Worm (Caenorhabditis elegans) whole organism, dauer: ENCODE measurements around the gene clec-173.
"Not testable (repeated sequence)": the region's sequence is repeated elsewhere in the genome, so short reads cannot be mapped to it uniquely, and the experiment has no call there.

Source experiments
- unc-62 ChIP-seq: sonication (generic microtip); optimal IDR thresholded peaks from 2 replicates; lab custom pipeline; 2017; ENCODE audit warnings: missing biosample characterization, missing genetic modification reagents, missing genetic modification characterization

The clec-173 gene

DNA sequence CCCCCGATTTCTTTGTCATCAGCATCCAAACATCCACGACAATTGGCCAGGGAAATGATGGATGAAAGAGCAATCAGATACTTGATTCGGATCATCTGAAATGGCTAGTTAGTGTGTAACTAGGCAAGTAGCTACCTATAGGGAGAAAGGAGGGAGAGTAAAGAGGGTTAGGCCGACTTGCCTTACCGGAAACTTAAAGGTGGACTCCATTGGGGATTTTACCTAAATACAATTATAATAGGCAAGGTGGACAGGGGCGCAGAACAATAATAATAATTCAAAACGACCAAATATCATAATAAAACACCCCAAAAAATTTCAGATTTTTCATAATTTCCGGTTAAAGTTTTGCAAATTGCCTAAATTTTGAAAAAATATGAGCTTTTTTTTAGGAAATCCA, at the start of gene clec-173:
Gene clec-173 (minus strand): TSS at position 101 of the 400 bp plus-strand sequence.
- TF ChIP-seq unc-62 (GFP tag; lab: Kevin White, UChicago), result no peak

DNA sequence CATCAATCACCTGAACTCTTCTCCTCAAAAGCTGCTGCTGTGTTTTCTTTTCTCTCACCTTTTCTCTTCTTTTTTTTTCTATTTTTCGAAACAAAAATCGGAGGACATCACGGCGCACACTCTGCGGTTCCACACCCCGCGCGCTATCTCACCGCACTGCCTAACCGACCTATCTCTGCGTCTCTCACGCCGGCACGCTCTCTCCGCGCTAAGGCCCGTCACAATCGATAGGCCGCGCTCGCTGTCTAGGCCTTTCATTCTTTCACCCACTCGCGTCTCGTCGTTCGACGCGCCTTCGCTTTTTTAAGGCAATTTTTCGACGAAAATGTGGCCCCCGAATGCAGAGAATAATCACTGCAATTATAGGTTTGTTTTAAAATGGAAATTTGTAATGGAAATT, 43.8 kb upstream of the clec-173 start, which contains the start of gene zip-11:
Gene zip-11 (plus strand): TSS at position 34 of the 400 bp plus-strand sequence.
- no peak for TF ChIP-seq unc-62 (GFP tag; lab: Kevin White, UChicago)

DNA sequence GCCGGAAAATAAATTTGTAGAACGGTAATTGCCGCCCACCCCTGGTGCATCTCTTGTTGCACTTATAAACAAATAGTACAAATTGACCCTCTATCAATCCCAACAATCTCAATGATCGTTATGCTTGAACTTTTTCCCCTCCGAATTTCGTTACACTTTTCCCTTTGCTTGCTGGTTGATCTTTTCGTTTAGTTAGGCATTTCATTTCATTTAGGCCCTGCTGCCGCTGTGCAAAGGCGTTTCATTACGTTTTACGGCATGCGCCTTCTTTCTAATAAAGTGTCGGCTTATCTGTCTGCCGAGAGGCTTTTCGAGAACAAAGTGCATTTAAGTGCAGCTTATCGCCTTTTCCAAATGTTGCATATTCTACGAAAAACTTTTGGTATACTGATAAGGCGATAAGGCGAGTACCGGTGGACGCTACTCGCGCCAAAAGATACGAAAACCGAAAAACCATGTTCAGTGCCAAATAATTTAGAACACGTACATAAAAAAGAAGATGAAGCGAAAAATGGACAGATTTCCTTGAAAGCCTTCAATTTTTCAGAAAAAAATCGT, 43.3 kb upstream of the clec-173 start:
- TF ChIP-seq unc-62 (GFP tag; lab: Kevin White, UChicago), result no peak

DNA sequence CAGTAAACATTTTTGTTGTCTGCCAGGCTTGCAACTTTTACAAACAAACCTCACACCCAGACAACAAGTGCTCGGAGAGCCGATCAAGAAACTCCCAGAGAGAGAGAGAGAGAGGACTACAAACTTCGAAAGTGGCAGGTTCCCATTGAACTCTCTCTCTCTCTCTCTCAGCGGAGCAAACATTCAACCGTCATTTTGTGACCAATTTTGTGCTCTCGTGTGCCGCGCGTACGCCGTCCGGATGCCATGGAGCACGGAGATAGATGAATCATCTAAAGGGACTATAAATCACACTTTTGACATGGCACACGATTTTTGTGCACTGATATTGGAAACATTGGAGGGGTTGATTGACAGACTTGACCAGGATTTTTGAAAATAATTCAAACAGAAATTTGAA, 41.4 kb upstream of the clec-173 start:
- no peak for TF ChIP-seq unc-62 (GFP tag; lab: Kevin White, UChicago)

DNA sequence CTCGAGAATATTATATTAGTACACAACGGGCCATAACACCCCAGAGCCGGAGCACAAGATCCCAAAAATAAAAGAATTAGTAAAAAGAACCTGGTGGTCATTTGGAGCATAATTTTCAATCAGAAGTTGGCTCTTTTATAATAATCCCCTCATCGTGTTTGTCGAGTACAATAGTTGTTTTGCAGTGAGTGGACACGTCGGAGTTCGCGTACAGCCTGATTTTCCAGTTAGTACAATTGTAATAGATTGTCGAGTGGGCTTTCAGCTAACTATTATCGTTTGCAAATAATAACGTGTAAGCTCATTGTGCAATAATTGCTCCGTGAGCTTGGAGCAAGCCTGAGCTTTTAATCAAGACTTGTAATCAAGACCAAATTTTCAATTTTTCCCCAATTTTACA, 40.0 kb upstream of the clec-173 start, which contains the start of gene W08E12.9:
Gene W08E12.9 (minus strand): TSS at position 101 of the 400 bp plus-strand sequence.
- no peak for TF ChIP-seq unc-62 (GFP tag; lab: Kevin White, UChicago)

DNA sequence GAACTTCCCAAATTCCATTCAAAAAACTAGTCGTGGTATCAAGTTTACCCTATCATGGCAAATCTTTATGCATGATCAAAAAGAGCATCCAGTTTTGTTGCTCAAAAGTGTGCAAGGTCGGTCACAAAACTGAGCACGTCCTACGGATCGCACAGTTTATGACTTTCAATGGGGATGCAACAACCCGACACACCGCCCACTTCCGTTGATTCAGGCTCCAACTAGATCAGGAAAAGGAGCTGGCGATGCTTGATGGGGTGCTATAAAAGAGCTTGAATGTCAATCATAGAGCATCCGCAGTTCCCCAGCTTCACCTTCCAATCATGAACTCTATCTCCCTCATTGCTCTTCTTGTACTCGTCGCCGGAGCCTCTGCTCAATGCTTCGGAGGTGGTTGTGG, 38.1 kb upstream of the clec-173 start, which contains the start of gene W08E12.2:
Gene W08E12.2 (plus strand): TSS at position 301 of the 400 bp plus-strand sequence.
- no peak for TF ChIP-seq unc-62 (GFP tag; lab: Kevin White, UChicago)

DNA sequence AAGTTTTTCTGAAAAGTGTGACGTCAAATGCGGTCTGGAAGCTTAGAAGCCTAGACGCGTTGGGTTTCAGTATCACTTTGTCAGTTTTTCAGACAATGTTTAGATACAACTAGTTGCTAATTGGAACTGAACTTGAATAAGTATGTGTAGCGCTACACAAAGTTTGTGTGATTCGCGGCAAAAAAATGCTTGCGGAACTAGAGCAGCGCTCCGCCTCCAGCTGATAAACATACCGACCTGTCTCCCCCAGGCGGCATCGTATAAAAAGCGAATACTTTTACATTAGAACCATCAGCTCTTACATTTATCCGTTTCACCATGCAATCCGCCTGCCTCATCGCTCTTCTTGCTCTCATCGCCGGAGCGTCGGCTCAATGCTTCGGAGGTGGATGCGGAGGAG, 36.2 kb upstream of the clec-173 start, which contains the start of gene idpp-12:
Gene idpp-12 (plus strand): TSS at position 301 of the 400 bp plus-strand sequence.
- not testable (repeated sequence) for TF ChIP-seq unc-62 (GFP tag; lab: Kevin White, UChicago)

DNA sequence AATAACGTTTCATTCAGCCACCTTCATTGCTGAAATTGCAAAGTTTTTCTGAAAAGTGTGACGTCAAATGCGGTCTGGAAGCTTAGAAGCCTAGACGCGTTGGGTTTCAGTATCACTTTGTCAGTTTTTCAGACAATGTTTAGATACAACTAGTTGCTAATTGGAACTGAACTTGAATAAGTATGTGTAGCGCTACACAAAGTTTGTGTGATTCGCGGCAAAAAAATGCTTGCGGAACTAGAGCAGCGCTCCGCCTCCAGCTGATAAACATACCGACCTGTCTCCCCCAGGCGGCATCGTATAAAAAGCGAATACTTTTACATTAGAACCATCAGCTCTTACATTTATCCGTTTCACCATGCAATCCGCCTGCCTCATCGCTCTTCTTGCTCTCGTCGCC, 34.6 kb upstream of the clec-173 start, which contains the start of gene W08E12.4:
Gene W08E12.4 (plus strand): TSS at position 301 of the 400 bp plus-strand sequence.
- TF ChIP-seq unc-62 (GFP tag; lab: Kevin White, UChicago), result not testable (repeated sequence)

DNA sequence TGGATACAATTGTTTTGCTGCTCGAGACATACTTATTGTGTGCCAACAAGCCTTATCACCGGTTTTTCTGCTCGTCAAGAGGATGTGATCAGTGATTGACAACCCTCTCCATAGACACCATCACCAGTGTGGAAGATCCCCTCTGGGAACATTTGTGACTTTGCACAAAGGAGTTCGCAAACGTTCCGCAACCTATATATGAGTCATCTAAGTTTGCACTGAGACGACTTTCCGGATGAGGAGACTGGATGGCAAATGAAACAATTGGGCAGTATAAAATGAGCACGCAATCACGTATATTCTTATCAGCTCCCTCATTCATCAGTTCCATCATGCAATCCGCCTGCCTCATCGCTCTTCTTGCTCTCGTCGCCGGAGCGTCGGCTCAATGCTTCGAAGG, 33.0 kb upstream of the clec-173 start, which contains the start of gene W08E12.5:
Gene W08E12.5 (plus strand): TSS at position 301 of the 400 bp plus-strand sequence.
- TF ChIP-seq unc-62 (GFP tag; lab: Kevin White, UChicago), result no peak

DNA sequence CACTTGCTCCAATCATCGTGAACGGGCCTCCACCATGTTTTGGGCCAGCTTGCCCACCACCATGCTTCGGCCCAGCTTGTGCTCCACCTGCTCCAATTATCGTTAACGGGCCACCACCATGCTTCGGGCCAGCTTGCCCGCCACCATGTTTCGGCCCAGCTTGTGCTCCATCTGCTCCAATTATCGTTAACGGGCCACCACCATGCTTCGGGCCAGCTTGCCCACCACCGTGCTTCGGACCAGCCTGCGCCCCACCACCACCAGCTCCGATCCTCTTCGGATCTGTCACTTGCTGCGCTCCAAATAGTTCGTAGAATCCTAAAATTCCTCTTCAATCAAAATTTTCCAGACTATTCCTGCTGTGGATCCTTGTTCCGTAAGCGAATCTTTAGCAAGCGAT, 31.7 kb upstream of the clec-173 start:
- TF ChIP-seq unc-62 (GFP tag; lab: Kevin White, UChicago), result no peak

DNA sequence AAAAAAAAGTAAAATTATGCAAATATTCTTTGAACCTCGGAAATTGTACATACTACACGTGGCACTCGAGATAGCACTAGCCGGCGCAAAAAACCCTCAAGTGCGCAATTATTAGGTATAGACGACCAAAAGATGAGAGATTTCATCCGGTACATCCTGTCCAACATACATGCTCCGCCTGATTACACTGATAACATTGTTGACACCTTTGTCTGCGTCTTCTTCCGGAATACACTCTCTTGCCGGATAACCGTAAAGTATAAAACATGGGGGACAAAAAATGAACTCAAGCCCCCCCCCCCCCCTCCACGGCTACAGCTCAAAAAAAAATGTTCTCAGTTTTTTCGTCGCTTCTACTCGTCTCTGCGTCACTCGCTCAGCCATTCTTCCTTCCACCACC, 30.8 kb upstream of the clec-173 start, which contains the start of gene W08E12.6:
Gene W08E12.6 (plus strand): TSS at position 301 of the 400 bp plus-strand sequence.
- TF ChIP-seq unc-62 (GFP tag; lab: Kevin White, UChicago), result no peak

DNA sequence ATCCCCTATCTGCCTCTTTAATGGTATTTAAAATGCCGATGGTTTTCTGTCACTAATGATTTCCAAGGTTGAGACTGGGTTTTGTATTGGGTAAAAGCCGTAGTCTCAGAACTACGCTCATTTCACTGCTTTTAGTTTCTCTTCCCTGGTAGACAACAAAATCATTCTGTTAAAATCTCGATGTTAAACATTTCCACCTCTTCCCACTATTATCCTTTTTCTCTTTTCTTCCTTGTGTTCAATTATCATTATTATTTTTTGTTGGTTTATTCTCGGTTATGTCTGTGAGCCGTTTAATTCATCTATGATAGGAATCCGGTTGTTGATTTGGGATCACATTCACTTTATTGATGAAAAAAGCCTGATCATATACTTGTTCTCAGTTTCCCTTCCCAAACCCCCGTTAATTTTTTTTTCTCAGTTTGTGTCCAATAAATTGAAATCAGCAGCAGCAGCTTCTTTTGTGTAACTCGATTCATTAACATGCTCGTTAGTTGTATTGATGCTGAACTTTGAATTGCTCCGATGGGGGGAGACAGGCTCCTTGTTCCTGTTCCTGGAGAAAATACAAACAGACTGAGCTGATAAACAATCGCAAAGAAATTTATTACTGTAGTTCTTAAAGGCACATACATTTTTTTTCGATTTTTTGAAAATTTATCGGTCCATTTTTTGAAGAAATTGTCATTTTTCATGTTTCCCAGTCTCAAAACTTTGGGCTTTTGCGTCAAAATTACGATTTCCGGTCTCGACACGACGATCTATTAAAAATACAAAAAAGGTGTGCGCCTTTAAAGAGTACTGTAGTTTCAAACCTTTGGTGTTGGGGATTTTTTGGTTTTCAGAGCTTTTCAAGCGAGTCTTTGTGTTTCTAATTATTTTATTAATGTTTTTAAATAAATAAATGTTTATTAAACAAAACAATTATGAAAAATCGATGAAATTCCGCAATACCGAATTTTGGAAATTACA, 29.4 kb upstream of the clec-173 start:
- no peak for TF ChIP-seq unc-62 (GFP tag; lab: Kevin White, UChicago)

DNA sequence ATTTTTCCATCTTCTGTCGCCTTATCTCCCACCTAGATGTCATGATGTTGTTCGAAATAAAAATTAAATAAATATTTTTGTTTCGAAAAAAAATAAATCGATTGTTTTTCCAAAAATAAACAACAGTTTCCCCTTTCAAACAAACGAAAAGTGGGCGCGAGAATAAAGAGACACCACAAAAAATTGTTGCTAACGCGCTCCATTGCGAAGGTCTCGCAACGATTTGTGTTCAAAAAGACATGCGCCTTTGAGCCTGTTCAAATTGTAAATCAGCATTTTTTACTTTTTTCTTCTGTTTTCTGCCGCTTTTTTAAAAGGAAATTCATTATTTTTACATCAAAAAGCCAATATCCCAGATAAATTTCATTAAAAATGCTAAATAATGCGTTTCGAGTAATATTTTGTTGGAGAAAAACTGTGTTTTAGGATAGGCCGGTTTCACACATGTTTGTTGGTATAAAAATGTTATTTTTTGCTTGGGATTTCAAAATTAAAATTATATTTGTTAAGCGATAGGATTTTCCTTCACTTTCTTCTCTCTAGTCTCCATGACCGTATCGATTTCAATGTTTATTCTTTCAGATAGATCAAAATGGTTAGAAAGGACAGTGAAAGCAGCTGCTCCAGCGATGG, 27.2 kb upstream of the clec-173 start, which contains the start of gene W08E12.7:
Gene W08E12.7 (plus strand): TSS at position 583 of the 633 bp plus-strand sequence.
- TF ChIP-seq unc-62 (GFP tag; lab: Kevin White, UChicago), result no peak

DNA sequence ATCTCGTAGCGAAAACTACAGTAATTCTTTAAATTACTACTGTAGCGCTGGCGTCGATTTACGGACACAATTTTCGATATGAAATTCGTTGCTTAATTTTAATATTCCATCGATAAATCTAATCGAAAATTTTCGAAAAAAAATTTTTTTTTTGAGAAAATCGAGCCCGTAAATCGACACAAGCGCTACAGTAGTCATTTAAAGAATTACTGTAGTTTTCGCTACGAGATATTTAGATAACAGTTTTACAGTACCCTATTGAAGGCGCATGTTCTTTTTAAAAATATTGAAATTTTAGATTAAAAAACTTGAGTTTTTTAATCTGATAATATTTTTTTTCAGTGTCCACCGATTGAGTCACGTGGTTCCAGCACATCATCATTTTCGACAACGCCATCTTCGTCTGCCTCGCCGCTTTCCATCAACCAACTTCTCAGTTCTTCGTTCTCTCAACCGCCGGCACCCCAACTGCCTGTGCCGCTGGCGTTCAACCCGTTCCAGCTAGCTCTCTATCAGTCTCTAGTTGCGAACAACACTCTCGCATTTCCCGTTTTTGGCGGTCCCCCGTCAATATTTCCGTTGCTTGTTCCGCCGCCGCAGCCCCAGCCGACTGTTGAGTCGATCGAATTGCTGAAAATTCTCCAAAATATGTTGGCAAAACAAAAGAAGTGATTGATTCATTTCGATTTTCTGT, 26.5 kb upstream of the clec-173 start:
- no peak for TF ChIP-seq unc-62 (GFP tag; lab: Kevin White, UChicago)
